Worm (Caenorhabditis elegans) whole organism, late embryonic: ENCODE results near the gene C31E10.11.

Experiments
- F13H6.1 ChIP-seq: sonication (generic microtip); optimal IDR thresholded peaks from 2 replicates; lab custom pipeline; 2016; ENCODE audit warnings: missing genetic modification characterization, missing compliant biosample characterization
- ceh-19 ChIP-seq: fragments of 200-800 bp; sonication (Bioruptor generic); optimal IDR thresholded peaks from 2 replicates; lab custom pipeline; 2018; ENCODE audit warnings: mild to moderate bottlenecking, missing genetic modification characterization, missing compliant biosample characterization
- ceh-22 ChIP-seq: sonication (generic microtip); optimal IDR thresholded peaks from 2 replicates; lab custom pipeline; 2017; ENCODE audit warnings: missing biosample characterization, missing genetic modification characterization
- hlh-6 ChIP-seq: sonication (generic microtip); optimal IDR thresholded peaks from 2 replicates; lab custom pipeline; 2016; ENCODE audit warnings: missing genotype, missing genetic modification characterization, missing compliant biosample characterization
- ref-2 ChIP-seq: sonication (generic microtip); optimal IDR thresholded peaks from 2 replicates; lab custom pipeline; 2016; ENCODE audit warnings: missing genetic modification characterization, missing compliant biosample characterization
- unc-55 ChIP-seq: sonication (generic microtip); optimal IDR thresholded peaks from 2 replicates; lab custom pipeline; 2017; ENCODE audit warnings: missing biosample characterization, missing genetic modification reagents, missing genetic modification characterization
- unc-86 ChIP-seq: sonication (generic microtip); optimal IDR thresholded peaks from 2 replicates; lab custom pipeline; 2016; ENCODE audit warnings: missing genetic modification characterization, missing compliant biosample characterization

DNA sequence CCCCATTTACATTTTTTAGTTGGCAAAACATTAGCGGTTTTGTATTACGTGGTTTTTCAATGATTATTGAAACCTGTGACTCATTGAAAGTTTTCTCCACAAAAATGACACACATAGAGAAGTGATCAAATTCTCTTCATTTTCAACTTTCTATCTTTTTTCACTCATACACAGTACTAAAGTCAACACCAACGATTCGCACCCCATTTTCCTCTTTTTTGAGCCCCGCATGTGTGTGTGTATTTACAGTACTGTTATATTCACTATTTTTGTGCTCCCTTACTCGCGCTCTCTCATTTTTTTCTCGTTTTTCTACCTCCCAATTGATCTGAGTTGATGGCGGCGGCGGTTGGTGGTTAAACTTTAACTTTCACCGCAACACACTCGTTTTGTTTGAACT is 32.1 kb downstream of the C31E10.11 start:
- no peak for TF ChIP-seq F13H6.1 (tag; lab: Kevin White, UChicago)
- TF ChIP-seq ceh-19 (GFP tag; lab: Kevin White, UChicago) = no peak
- TF ChIP-seq unc-86 (tag; lab: Kevin White, UChicago) = no peak
- no peak for TF ChIP-seq unc-55 (GFP tag; lab: Kevin White, UChicago)
- TF ChIP-seq hlh-6 (tag; lab: Kevin White, UChicago) = no peak
- TF ChIP-seq ceh-22 = no peak
- no peak for TF ChIP-seq ref-2 (tag; lab: Kevin White, UChicago)
